Worm (Caenorhabditis elegans): ENCODE measurements around the gene F26A1.9.
A peak's percentile ranks its signal among the peaks of the same experiment; 100 is the strongest.

The F26A1.9 gene

DNA sequence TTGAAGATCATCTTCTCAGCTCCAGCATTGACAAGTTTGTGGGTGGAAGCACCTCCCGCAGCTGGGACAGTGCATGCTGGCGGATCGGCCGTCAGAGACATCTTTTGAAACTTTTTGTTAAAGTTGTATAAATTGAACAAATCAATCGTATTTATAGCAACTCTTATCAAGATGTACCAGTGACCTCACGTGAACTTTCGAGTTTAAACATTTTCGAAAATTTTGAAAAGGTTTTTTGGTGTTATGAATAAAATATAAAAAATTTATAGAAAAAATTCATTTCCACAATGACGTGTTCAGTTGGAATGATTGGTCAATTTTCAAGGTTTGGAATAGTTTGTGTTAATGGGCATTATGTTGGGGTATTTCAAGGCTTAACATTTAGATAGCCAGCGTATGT is 39.3 kb upstream of the F26A1.9 start, which contains the start of the genes msd-4 and C35D10.3:
Gene msd-4 (minus strand): TSS at position 101 of the 400 bp plus-strand sequence.
Gene C35D10.3 (plus strand): TSS at position 279 of the 400 bp plus-strand sequence.
- no peak for TF ChIP-seq zip-5 (tag; optimal IDR thresholded peaks at IDR 0.05)
- TF ChIP-seq elt-2 (tag; optimal IDR thresholded peaks at IDR 0.05), result no peak
- TF ChIP-seq eyg-1 (tag; optimal IDR thresholded peaks at IDR 0.05), result no peak
- TF ChIP-seq tbx-2 (tag; optimal IDR thresholded peaks at IDR 0.05), result no peak
- no peak for TF ChIP-seq ahr-1 (tag; optimal IDR thresholded peaks at IDR 0.05)
- TF ChIP-seq ceh-48 (tag; optimal IDR thresholded peaks at IDR 0.05), result no peak
- no peak for TF ChIP-seq ceh-18 (tag; optimal IDR thresholded peaks at IDR 0.05)
- TF ChIP-seq F13H6.1 (tag; optimal IDR thresholded peaks at IDR 0.05), result no peak
- no peak for TF ChIP-seq npax-4 (tag; optimal IDR thresholded peaks at IDR 0.05)
- TF ChIP-seq ttx-3 (tag; optimal IDR thresholded peaks at IDR 0.05), result no peak
- TF ChIP-seq pax-1 (tag; optimal IDR thresholded peaks at IDR 0.05), result no peak
- TF ChIP-seq lim-6 (tag; optimal IDR thresholded peaks at IDR 0.05), result no peak

DNA sequence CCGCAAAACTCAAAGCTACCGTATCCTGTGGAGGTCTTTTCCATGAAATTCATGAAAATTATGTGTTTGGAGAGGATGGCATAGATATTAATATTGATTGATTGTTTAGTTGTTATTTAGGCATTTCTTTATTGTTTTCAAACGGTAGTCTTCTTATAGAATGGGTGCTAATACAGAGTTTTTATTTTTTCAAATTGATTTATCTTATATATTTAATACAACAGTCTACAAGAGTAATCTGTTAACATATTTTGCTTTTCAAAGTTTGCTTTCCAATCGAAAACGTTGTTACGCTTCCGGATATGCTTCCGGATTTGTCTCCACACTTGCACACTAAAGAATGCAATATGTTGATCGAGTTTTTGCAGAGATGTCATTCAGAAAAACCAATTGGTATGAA is 37.4 kb upstream of the F26A1.9 start, which contains the start of gene C35D10.17:
Gene C35D10.17 (plus strand): TSS at position 301 of the 400 bp plus-strand sequence.
- no peak for TF ChIP-seq npax-4 (tag; optimal IDR thresholded peaks at IDR 0.05)
- TF ChIP-seq ceh-45 (GFP tag; IDR thresholded peaks at IDR 0.05), result no peak
- no peak for TF ChIP-seq ceh-14 (tag; optimal IDR thresholded peaks at IDR 0.05)
- TF ChIP-seq tbx-2 (tag; optimal IDR thresholded peaks at IDR 0.05), result no peak
- no peak for TF ChIP-seq ceh-48 (tag; optimal IDR thresholded peaks at IDR 0.05)
- TF ChIP-seq ztf-16 (tag; optimal IDR thresholded peaks at IDR 0.05), result no peak
- no peak for TF ChIP-seq K09A11.1 (tag; optimal IDR thresholded peaks at IDR 0.05; ENCODE audit: insufficient read depth)
- no peak for TF ChIP-seq nhr-232 (tag; optimal IDR thresholded peaks at IDR 0.05)
- TF ChIP-seq ama-1 (optimal IDR thresholded peaks at IDR 0.05), result no peak
- no peak for TF ChIP-seq che-1 (tag; optimal IDR thresholded peaks at IDR 0.05)

DNA sequence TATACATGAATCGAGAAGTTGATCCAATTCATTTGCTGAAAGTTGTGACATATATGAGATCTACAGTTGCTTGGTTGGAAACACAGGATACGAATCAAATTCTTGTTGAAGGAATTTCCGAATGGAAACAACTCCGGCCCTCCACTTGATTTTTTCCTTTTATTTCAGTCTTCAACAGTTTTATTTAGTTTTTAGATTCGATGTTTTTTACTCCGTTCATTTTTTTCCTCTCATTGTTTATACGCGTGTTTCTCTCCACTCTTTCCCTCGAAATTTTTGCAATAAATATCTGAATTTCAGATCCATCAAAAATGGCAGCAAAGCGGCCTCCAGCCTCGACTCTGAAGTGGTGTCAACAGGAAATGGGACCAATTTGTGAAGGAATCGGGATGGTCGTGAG is 33.8 kb upstream of the F26A1.9 start, which contains the start of gene coq-8:
Gene coq-8 (plus strand): TSS at position 301 of the 400 bp plus-strand sequence.
- TF ChIP-seq ama-1 (optimal IDR thresholded peaks at IDR 0.05) (no peak), nfya-1 (tag; optimal IDR thresholded peaks at IDR 0.05) (no peak), unc-42 (tag; optimal IDR thresholded peaks at IDR 0.05) (no peak), ceh-31 (tag; optimal IDR thresholded peaks at IDR 0.05) (no peak), pha-4 (tag; optimal IDR thresholded peaks at IDR 0.05) (no peak), dve-1 (tag; optimal IDR thresholded peaks at IDR 0.05) (no peak), rnt-1 (tag; optimal IDR thresholded peaks at IDR 0.05) (no peak), pha-2 (tag; optimal IDR thresholded peaks at IDR 0.05) (no peak), unc-55 (GFP tag; optimal IDR thresholded peaks at IDR 0.05) (no peak), fkh-10 (GFP tag; optimal IDR thresholded peaks at IDR 0.05) (no peak), hlh-8 (tag; optimal IDR thresholded peaks at IDR 0.05) (no peak), zip-5 (tag; optimal IDR thresholded peaks at IDR 0.05) (no peak)

DNA sequence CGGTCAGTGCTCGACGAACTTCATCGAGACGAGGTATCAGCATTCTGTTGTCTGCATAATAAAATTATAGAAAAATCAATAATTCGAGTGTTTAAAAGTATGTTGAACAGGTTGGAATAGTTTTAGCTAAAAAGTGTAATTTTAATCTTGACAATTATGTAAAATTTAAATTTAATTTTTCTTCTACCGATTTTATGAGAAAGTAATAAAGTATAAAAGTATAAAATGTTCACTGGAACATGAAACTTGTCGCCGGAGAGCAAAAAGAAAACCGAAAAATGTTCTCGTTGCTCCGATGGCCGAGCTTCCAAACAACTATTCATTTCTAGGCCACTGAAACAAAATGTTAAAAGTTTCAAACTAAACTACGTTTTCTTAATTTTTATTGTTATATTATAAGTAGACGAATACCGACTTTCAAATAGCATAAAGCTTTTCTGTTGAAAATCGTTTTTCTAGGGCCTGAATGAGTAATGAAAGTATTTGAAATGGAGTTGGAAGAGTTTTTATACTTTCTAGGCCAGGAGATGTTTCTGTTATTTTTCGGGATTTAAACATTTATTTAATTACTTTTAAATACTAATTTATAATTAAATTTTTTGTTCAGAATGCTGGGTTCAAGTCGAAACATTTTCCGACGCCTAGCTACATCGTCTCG is 32.5 kb upstream of the F26A1.9 start, which contains the start of the genes C35D10.10 and C35D10.5:
Gene C35D10.10 (minus strand): TSS at position 51 of the 658 bp plus-strand sequence.
Gene C35D10.5 (plus strand): TSS at position 608 of the 658 bp plus-strand sequence.
- peak; percentile 28 for TF ChIP-seq tbx-7 (tag; optimal IDR thresholded peaks at IDR 0.05)
- TF ChIP-seq lin-11 (tag; optimal IDR thresholded peaks at IDR 0.05), result no peak
- no peak for TF ChIP-seq ceh-6 (GFP tag; optimal IDR thresholded peaks at IDR 0.05)
- no peak for TF ChIP-seq fkh-6 (tag; optimal IDR thresholded peaks at IDR 0.05)
- no peak for TF ChIP-seq ceh-9 (tag; optimal IDR thresholded peaks at IDR 0.05)
- TF ChIP-seq unc-86 (tag; optimal IDR thresholded peaks at IDR 0.05), result no peak
- TF ChIP-seq ceh-48 (tag; optimal IDR thresholded peaks at IDR 0.05), result no peak
- no peak for TF ChIP-seq ceh-22 (tag; optimal IDR thresholded peaks at IDR 0.05)
- TF ChIP-seq dve-1 (tag; optimal IDR thresholded peaks at IDR 0.05), result no peak
- TF ChIP-seq zip-5 (tag; optimal IDR thresholded peaks at IDR 0.05), result peak; percentile 31
- no peak for TF ChIP-seq hlh-6 (tag; optimal IDR thresholded peaks at IDR 0.05)
- TF ChIP-seq lim-6 (tag; optimal IDR thresholded peaks at IDR 0.05), result no peak
- TF ChIP-seq sox-4 (tag; optimal IDR thresholded peaks at IDR 0.05), result no peak
- TF ChIP-seq fkh-10 (GFP tag; optimal IDR thresholded peaks at IDR 0.05), result no peak
- TF ChIP-seq elt-2 (tag; optimal IDR thresholded peaks at IDR 0.05), result peak; percentile 13
- no peak for TF ChIP-seq K02D7.2 (tag; optimal IDR thresholded peaks at IDR 0.05)
- TF ChIP-seq ttx-3 (tag; optimal IDR thresholded peaks at IDR 0.05), result no peak
- TF ChIP-seq ceh-2 (tag; optimal IDR thresholded peaks at IDR 0.05), result peak; percentile 66
- peak; percentile 83 for TF ChIP-seq ets-4 (tag; optimal IDR thresholded peaks at IDR 0.05)
- TF ChIP-seq mec-3 (tag; optimal IDR thresholded peaks at IDR 0.05; ENCODE audit: borderline replicate concordance), result no peak
- TF ChIP-seq ceh-30 (tag; optimal IDR thresholded peaks at IDR 0.05), result no peak
- no peak for TF ChIP-seq pros-1 (tag; optimal IDR thresholded peaks at IDR 0.05)
- TF ChIP-seq pha-4 (tag; optimal IDR thresholded peaks at IDR 0.05), result no peak
- no peak for TF ChIP-seq unc-42 (tag; optimal IDR thresholded peaks at IDR 0.05)
- peak; percentile 37 for TF ChIP-seq ceh-31 (tag; optimal IDR thresholded peaks at IDR 0.05)
- TF ChIP-seq hlh-8 (tag; optimal IDR thresholded peaks at IDR 0.05), result no peak
- TF ChIP-seq nhr-232 (tag; optimal IDR thresholded peaks at IDR 0.05), result no peak
- no peak for TF ChIP-seq madf-2 (tag; optimal IDR thresholded peaks at IDR 0.05)
